Worm (Caenorhabditis elegans) whole organism, young adult: ENCODE results near the gene B0238.15.

Experiments used
- B0019.2 ChIP-seq: fragments of 200-800 bp; sonication (Bioruptor generic); conservative IDR thresholded peaks from 2 replicates; pipeline ENCODE4 v1.3.6; 2022; ENCODE audit warnings: missing genetic modification reagents, missing genetic modification characterization, missing compliant biosample characterization
- B0035.1 ChIP-seq: sonication (generic microtip); optimal IDR thresholded peaks from 2 replicates; lab custom pipeline; 2016; ENCODE audit warnings: missing genetic modification characterization, mild to moderate bottlenecking, missing compliant biosample characterization, missing genotype, missing genetic modification reagents
- B0261.1 ChIP-seq: sonication (generic microtip); optimal IDR thresholded peaks from 2 replicates; lab custom pipeline; 2016; ENCODE audit warnings: mild to moderate bottlenecking, missing genetic modification characterization, moderate library complexity, missing compliant biosample characterization
- C06A6.2 ChIP-seq: fragments of 200-800 bp; sonication (Bioruptor generic); conservative IDR thresholded peaks from 2 replicates; pipeline ENCODE4 v1.3.6; 2022; ENCODE audit warnings: missing genetic modification characterization, missing compliant biosample characterization
- F52B5.7 ChIP-seq: sonication (generic microtip); optimal IDR thresholded peaks from 2 replicates; lab custom pipeline; 2016; ENCODE audit warnings: mild to moderate bottlenecking, missing genetic modification characterization, missing compliant biosample characterization
- F55B11.4 ChIP-seq: sonication (generic microtip); optimal IDR thresholded peaks from 2 replicates; lab custom pipeline; 2016; ENCODE audit warnings: missing compliant biosample characterization, missing genetic modification characterization, borderline replicate concordance; ENCODE audit not compliant: insufficient read depth
- Y67H2A.10 ChIP-seq: fragments of 200-800 bp; sonication (Bioruptor generic); conservative IDR thresholded peaks from 2 replicates; pipeline ENCODE4 v1.3.6; 2022; ENCODE audit warnings: missing genetic modification reagents, missing genetic modification characterization, missing compliant biosample characterization
- Y95B8A.8 ChIP-seq: fragments of 200-800 bp; sonication (Bioruptor generic); IDR thresholded peaks from 2 replicates; pipeline ENCODE4 v1.3.6; 2022; ENCODE audit warnings: missing genetic modification reagents, missing genetic modification characterization, missing compliant biosample characterization
- akir-1 ChIP-seq: fragments of 200-800 bp; sonication (Bioruptor generic); optimal IDR thresholded peaks from 2 replicates; lab custom pipeline; 2018; ENCODE audit warnings: mild to moderate bottlenecking, missing genetic modification characterization, moderate library complexity, missing compliant biosample characterization
- ama-1 ChIP-seq, 3 experiments: fragments of 150-350 bp in 1 of 3; sonication (generic microtip) in 2 of 3; optimal IDR thresholded peaks; 2 replicates each; lab custom pipeline; 2014 to 2018; ENCODE audit warnings: missing biosample characterization in 2 of 3, missing genetic modification characterization in 2 of 3, missing genetic modification reagents in 2 of 3
- aptf-2 ChIP-seq: fragments of 200-800 bp; sonication (Bioruptor generic); conservative IDR thresholded peaks from 2 replicates; pipeline ENCODE4 v1.3.6; 2022; ENCODE audit warnings: missing genetic modification reagents, missing genetic modification characterization, missing compliant biosample characterization
- aptf-3 ChIP-seq: fragments of 200-800 bp; sonication (Bioruptor generic); IDR thresholded peaks from 2 replicates; pipeline ENCODE4 v1.3.6; 2022; ENCODE audit warnings: missing genetic modification characterization, missing compliant biosample characterization
- attf-5 ChIP-seq: fragments of 200-800 bp; sonication (Bioruptor generic); optimal IDR thresholded peaks from 2 replicates; lab custom pipeline; 2018; ENCODE audit warnings: mild to moderate bottlenecking, missing genetic modification characterization, missing compliant biosample characterization
- bed-2 ChIP-seq: fragments of 200-800 bp; sonication (Bioruptor generic); IDR thresholded peaks from 2 replicates; pipeline ENCODE4 v1.3.6; 2022; ENCODE audit warnings: missing genetic modification reagents, missing genetic modification characterization, missing compliant biosample characterization
- cebp-1 ChIP-seq, 2 experiments: fragments of 200-800 bp in 1 of 2; sonication (Bioruptor generic) in 1 of 2; sonication (generic microtip) in 1 of 2; IDR thresholded peaks in 1 of 2; optimal IDR thresholded peaks in 1 of 2; 2 replicates each; pipeline versions ENCODE4 v1.3.6 to Lab custom; 2017 to 2022; ENCODE audit warnings: missing compliant biosample characterization in 2 of 2, missing genetic modification characterization in 2 of 2, mild to moderate bottlenecking in 1 of 2, missing genetic modification reagents in 1 of 2, moderate library complexity in 1 of 2
- ceh-100 ChIP-seq: fragments of 200-800 bp; sonication (Bioruptor generic); IDR thresholded peaks from 2 replicates; pipeline ENCODE4 v1.3.6; 2022; ENCODE audit warnings: missing genetic modification reagents, missing genetic modification characterization, missing compliant biosample characterization
- efl-1 ChIP-seq: fragments of 150-350 bp; optimal IDR thresholded peaks from 2 replicates; lab custom pipeline; 2014; ENCODE audit warnings: missing biosample characterization, missing genetic modification reagents, missing genetic modification characterization
- ekl-4 ChIP-seq: fragments of 200-800 bp; sonication (Bioruptor generic); IDR thresholded peaks from 2 replicates; pipeline ENCODE4 v1.3.6; 2022; ENCODE audit warnings: missing genetic modification reagents, missing genetic modification characterization, missing compliant biosample characterization
- ets-4 ChIP-seq: fragments of 200-800 bp; sonication (Bioruptor generic); optimal IDR thresholded peaks from 2 replicates; lab custom pipeline; 2018; ENCODE audit warnings: mild to moderate bottlenecking, missing genetic modification characterization, missing compliant biosample characterization
- fkh-3 ChIP-seq: sonication (generic microtip); optimal IDR thresholded peaks from 2 replicates; lab custom pipeline; 2016; ENCODE audit warnings: mild to moderate bottlenecking, missing genetic modification characterization, missing compliant biosample characterization
- hlh-26 ChIP-seq: fragments of 200-800 bp; sonication (Bioruptor generic); conservative IDR thresholded peaks from 2 replicates; pipeline ENCODE4 v1.3.6; 2022; ENCODE audit warnings: missing genetic modification reagents, missing genetic modification characterization, missing compliant biosample characterization
- hsf-1 ChIP-seq: fragments of 200-800 bp; sonication (Bioruptor generic); IDR thresholded peaks from 2 replicates; pipeline ENCODE4 v1.3.6; 2022; ENCODE audit warnings: missing genetic modification reagents, missing genetic modification characterization, missing compliant biosample characterization
- let-607 ChIP-seq, 2 experiments: fragments of 200-800 bp in 1 of 2; sonication (Bioruptor generic) in 1 of 2; sonication (generic microtip) in 1 of 2; optimal IDR thresholded peaks; 2 replicates each; lab custom pipeline; 2016 to 2018; ENCODE audit warnings: mild to moderate bottlenecking in 2 of 2, missing compliant biosample characterization in 2 of 2, missing genetic modification characterization in 2 of 2, moderate library complexity in 2 of 2, missing genotype in 1 of 2
- lin-40 ChIP-seq: sonication (generic microtip); optimal IDR thresholded peaks from 2 replicates; lab custom pipeline; 2016; ENCODE audit warnings: missing genetic modification characterization, mild to moderate bottlenecking, missing compliant biosample characterization, missing genotype, missing genetic modification reagents
- lsl-1 ChIP-seq: fragments of 200-800 bp; sonication (Bioruptor generic); optimal IDR thresholded peaks from 2 replicates; lab custom pipeline; 2018; ENCODE audit warnings: mild to moderate bottlenecking, missing genetic modification characterization, moderate library complexity, missing compliant biosample characterization
- madf-3 ChIP-seq: fragments of 200-800 bp; sonication (Bioruptor generic); IDR thresholded peaks from 2 replicates; pipeline ENCODE4 v1.3.6; 2022; ENCODE audit warnings: missing genetic modification reagents, missing genetic modification characterization, missing compliant biosample characterization
- madf-6 ChIP-seq: fragments of 200-800 bp; sonication (Bioruptor generic); IDR thresholded peaks from 2 replicates; pipeline ENCODE4 v1.3.6; 2022; ENCODE audit warnings: missing genetic modification reagents, missing genetic modification characterization, missing compliant biosample characterization
- mcd-1 ChIP-seq: fragments of 200-800 bp; sonication (Bioruptor generic); IDR thresholded peaks from 2 replicates; pipeline ENCODE4 v1.3.6; 2022; ENCODE audit warnings: missing genetic modification reagents, missing genetic modification characterization, missing compliant biosample characterization
- mel-28 ChIP-seq: sonication (generic microtip); optimal IDR thresholded peaks from 2 replicates; lab custom pipeline; 2016; ENCODE audit warnings: borderline replicate concordance, mild to moderate bottlenecking, missing genetic modification characterization, missing compliant biosample characterization
- mes-4 ChIP-seq: sonication (generic microtip); optimal IDR thresholded peaks from 2 replicates; lab custom pipeline; 2016; ENCODE audit warnings: missing genotype, missing genetic modification characterization, missing compliant biosample characterization
- mxl-1 ChIP-seq: sonication (generic microtip); optimal IDR thresholded peaks from 2 replicates; lab custom pipeline; 2016; ENCODE audit warnings: missing genetic modification characterization, missing compliant biosample characterization
- nfyb-1 ChIP-seq: fragments of 200-800 bp; sonication (Bioruptor generic); IDR thresholded peaks from 2 replicates; pipeline ENCODE4 v1.3.6; 2022; ENCODE audit warnings: missing genetic modification reagents, missing genetic modification characterization, missing compliant biosample characterization
- nhr-179 ChIP-seq: sonication (generic microtip); optimal IDR thresholded peaks from 2 replicates; lab custom pipeline; 2016; ENCODE audit warnings: mild to moderate bottlenecking, missing genetic modification characterization, missing compliant biosample characterization
- nhr-80 ChIP-seq: sonication (generic microtip); optimal IDR thresholded peaks from 2 replicates; lab custom pipeline; 2016; ENCODE audit warnings: missing genetic modification characterization, missing compliant biosample characterization
- pbrm-1 ChIP-seq: fragments of 200-800 bp; sonication (Bioruptor generic); IDR thresholded peaks from 2 replicates; pipeline ENCODE4 v1.3.6; 2022; ENCODE audit warnings: missing genetic modification reagents, missing genetic modification characterization, missing compliant biosample characterization
- rec-8 ChIP-seq, 2 experiments: sonication (generic microtip); optimal IDR thresholded peaks; 2 replicates each; lab custom pipeline; 2016; ENCODE audit warnings: mild to moderate bottlenecking in 2 of 2, missing genetic modification characterization in 2 of 2, missing genetic modification reagents in 2 of 2, missing genotype in 2 of 2, missing biosample characterization in 1 of 2, missing compliant biosample characterization in 1 of 2, moderate library complexity in 1 of 2
- rpc-1 ChIP-seq, 2 experiments: fragments of 150-350 bp in 1 of 2; sonication (generic microtip) in 1 of 2; optimal IDR thresholded peaks; 2 replicates each; lab custom pipeline; 2014 to 2018; ENCODE audit warnings: missing biosample characterization in 1 of 2, missing genetic modification characterization in 1 of 2, missing genetic modification reagents in 1 of 2, missing genotype in 1 of 2
- sdz-38 ChIP-seq: sonication (generic microtip); optimal IDR thresholded peaks from 2 replicates; lab custom pipeline; 2016; ENCODE audit warnings: missing genotype, missing genetic modification characterization, missing compliant biosample characterization
- snpc-1.3 ChIP-seq: sonication (generic microtip); optimal IDR thresholded peaks from 2 replicates; lab custom pipeline; 2017; ENCODE audit warnings: missing genetic modification characterization, mild to moderate bottlenecking, missing compliant biosample characterization, antibody characterized with exemption, moderate library complexity, missing genotype, missing genetic modification reagents; ENCODE audit not compliant: insufficient read depth
- sptf-2 ChIP-seq: fragments of 200-800 bp; sonication (Bioruptor generic); optimal IDR thresholded peaks from 2 replicates; lab custom pipeline; 2018; ENCODE audit warnings: mild to moderate bottlenecking, missing genetic modification characterization, missing compliant biosample characterization
- tbx-9 ChIP-seq: sonication (generic microtip); optimal IDR thresholded peaks from 2 replicates; lab custom pipeline; 2016; ENCODE audit warnings: borderline replicate concordance, missing genetic modification characterization, inconsistent platforms, missing compliant biosample characterization
- unc-130 ChIP-seq: sonication (generic microtip); optimal IDR thresholded peaks from 2 replicates; lab custom pipeline; 2016; ENCODE audit warnings: missing genetic modification reagents, missing genetic modification characterization, missing compliant biosample characterization
- unc-62 ChIP-seq: fragments of 150-350 bp; optimal IDR thresholded peaks from 2 replicates; lab custom pipeline; 2014; ENCODE audit warnings: missing biosample characterization, missing genetic modification reagents, missing genetic modification characterization
- xnd-1 ChIP-seq: sonication (generic microtip); optimal IDR thresholded peaks from 2 replicates; lab custom pipeline; 2016; ENCODE audit warnings: missing genotype, missing genetic modification reagents, missing genetic modification characterization, missing compliant biosample characterization
- zfh-2 ChIP-seq: fragments of 200-800 bp; sonication (Bioruptor generic); conservative IDR thresholded peaks from 2 replicates; pipeline ENCODE4 v1.3.6; 2022; ENCODE audit warnings: missing genetic modification reagents, missing genetic modification characterization, missing compliant biosample characterization
- ztf-6 ChIP-seq: fragments of 200-800 bp; sonication (Bioruptor generic); IDR thresholded peaks from 2 replicates; pipeline ENCODE4 v1.3.6; 2022; ENCODE audit warnings: missing genetic modification reagents, missing genetic modification characterization, missing compliant biosample characterization

Gene B0238.15

DNA sequence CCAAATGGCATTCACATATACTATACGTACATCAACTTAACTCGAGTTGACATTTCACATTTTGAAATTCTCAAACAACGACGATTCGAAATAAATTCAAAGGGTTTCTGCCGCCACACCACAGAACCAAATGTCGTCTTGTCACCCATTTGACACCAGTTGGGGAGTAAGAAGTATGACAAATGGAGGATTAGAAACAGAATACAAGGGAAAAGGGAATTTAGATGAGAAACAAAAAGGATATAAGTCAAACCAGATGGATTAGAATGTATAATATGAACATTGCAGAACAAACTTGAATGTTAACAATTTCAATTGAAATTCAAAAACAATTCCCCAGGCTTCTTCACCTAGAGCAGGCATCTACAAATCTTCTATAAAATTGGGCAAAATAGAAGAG lies 38.3 kb upstream of the B0238.15 start:
- no peak for TF ChIP-seq hlh-26
- no peak for TF ChIP-seq unc-62
- no peak for TF ChIP-seq ekl-4 (GFP tag; lab: Robert Waterston, UW)
- TF ChIP-seq mes-4 (tag; lab: Kevin White, UChicago), result no peak
- TF ChIP-seq aptf-3, result no peak
- TF ChIP-seq mel-28 (tag; lab: Kevin White, UChicago), result no peak
- no peak for TF ChIP-seq snpc-1.3 (tag; lab: Kevin White, UChicago)
- no peak for TF ChIP-seq mxl-1 (tag; lab: Kevin White, UChicago)
- no peak for TF ChIP-seq tbx-9 (tag; lab: Kevin White, UChicago)
- TF ChIP-seq B0261.1, result no peak
- TF ChIP-seq ztf-6, result no peak
- no peak for TF ChIP-seq fkh-3
- no peak for TF ChIP-seq nhr-80 (tag; lab: Kevin White, UChicago)
- no peak for TF ChIP-seq F55B11.4
- TF ChIP-seq Y67H2A.10 (GFP tag; lab: Robert Waterston, UW), result no peak
- TF ChIP-seq hsf-1 (GFP tag; lab: Robert Waterston, UW), result no peak
- TF ChIP-seq nfyb-1 (GFP tag; lab: Robert Waterston, UW), result no peak
- no peak for TF ChIP-seq ceh-100 (GFP tag; lab: Robert Waterston, UW)

DNA sequence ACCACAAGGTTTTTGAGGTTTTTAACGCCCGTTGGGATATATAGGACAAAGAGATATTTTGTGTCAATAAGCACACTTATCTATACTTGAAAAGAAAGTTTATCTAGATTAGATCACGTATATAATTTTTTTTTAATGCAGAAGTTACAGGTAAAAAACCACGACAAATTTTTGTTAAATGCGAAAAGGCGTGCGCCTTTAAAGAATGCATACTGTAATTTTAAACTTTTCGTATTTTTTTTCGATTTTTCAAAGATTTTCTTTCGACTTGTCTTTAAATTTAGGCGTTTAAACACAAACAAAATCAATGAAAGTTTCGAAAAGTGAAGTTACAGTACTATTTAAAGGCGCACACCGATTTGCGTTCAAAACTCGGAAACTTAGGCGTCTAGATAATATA lies 36.4 kb upstream of the B0238.15 start:
- TF ChIP-seq xnd-1 (tag; lab: Kevin White, UChicago) (peak; percentile 45), Y95B8A.8 (GFP tag; lab: Robert Waterston, UW) (no peak), madf-6 (GFP tag; lab: Robert Waterston, UW) (peak; percentile 54; the same call in 1 of the 2 replicates), aptf-2 (GFP tag; lab: Robert Waterston, UW) (no peak), ets-4 (no peak), lsl-1 (GFP tag; lab: Kevin White, UChicago) (peak; percentile 63)

DNA sequence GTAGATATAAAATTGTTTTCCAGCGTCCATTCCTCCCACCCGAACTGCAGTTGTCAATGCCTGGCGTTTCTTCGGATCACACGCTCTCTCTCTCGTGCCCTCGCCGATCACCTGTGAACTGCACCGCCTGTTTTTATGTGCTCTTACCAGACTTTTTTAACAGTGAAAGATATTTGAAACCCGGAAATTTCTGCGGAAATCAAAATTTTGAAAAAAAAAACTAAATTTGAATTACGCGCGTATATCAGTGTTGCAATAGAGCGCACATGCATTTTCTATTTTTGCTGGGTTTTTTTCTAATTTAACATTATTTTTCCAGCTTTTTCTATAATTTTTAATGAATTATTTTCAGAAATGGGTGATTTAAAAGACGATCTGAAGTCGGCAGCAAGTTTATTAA lies 35.9 kb upstream of the B0238.15 start, which contains the start of gene ttc-37:
Gene ttc-37, plus strand, starts transcription at position 349 of the 400 bp plus-strand sequence.
- TF ChIP-seq lin-40 (tag; lab: Kevin White, UChicago) (peak; percentile 13), sptf-2 (no peak), B0019.2 (GFP tag; lab: Robert Waterston, UW) (no peak), B0035.1 (tag; lab: Kevin White, UChicago) (no peak), madf-3 (GFP tag; lab: Robert Waterston, UW) (no peak), rpc-1 (optimal IDR thresholded peaks at IDR 0.05; lab: Kevin White, UChicago) (no peak), rpc-1 (tag; optimal IDR thresholded peaks at IDR 0.05; lab: Kevin White, UChicago) (no peak), madf-6 (GFP tag; lab: Robert Waterston, UW) (no peak; the same call in 1 of the 2 replicates), attf-5 (GFP tag; lab: Kevin White, UChicago) (no peak), ama-1 (optimal IDR thresholded peaks at IDR 0.05; lab: Kevin White, UChicago) (no peak), ama-1 (GFP tag; optimal IDR thresholded peaks at IDR 0.05; lab: Kevin White, UChicago) (no peak), rec-8 (tag; optimal IDR thresholded peaks at IDR 0.05; lab: Kevin White, UChicago) (no peak), bed-2 (no peak), akir-1 (no peak), F52B5.7 (tag; lab: Kevin White, UChicago) (no peak), unc-130 (GFP tag; lab: Kevin White, UChicago) (no peak), pbrm-1 (GFP tag; lab: Robert Waterston, UW) (no peak), sdz-38 (tag; lab: Kevin White, UChicago) (no peak), B0261.1 (no peak), zfh-2 (GFP tag; lab: Robert Waterston, UW) (no peak), efl-1 (GFP tag; lab: Kevin White, UChicago) (peak; percentile 71), nhr-179 (tag; lab: Kevin White, UChicago) (no peak), mcd-1 (GFP tag; lab: Robert Waterston, UW) (peak; percentile 94), lsl-1 (GFP tag; lab: Kevin White, UChicago) (no peak), cebp-1 (GFP tag; IDR thresholded peaks at IDR 0.05; lab: Robert Waterston, UW) (no peak), cebp-1 (tag; optimal IDR thresholded peaks at IDR 0.05; lab: Kevin White, UChicago) (peak; percentile 16), let-607 (tag; optimal IDR thresholded peaks at IDR 0.05; lab: Kevin White, UChicago) (no peak), C06A6.2 (no peak)
